Worm (Caenorhabditis elegans): ENCODE data around the gene C16A11.3.

Gene C16A11.3

DNA sequence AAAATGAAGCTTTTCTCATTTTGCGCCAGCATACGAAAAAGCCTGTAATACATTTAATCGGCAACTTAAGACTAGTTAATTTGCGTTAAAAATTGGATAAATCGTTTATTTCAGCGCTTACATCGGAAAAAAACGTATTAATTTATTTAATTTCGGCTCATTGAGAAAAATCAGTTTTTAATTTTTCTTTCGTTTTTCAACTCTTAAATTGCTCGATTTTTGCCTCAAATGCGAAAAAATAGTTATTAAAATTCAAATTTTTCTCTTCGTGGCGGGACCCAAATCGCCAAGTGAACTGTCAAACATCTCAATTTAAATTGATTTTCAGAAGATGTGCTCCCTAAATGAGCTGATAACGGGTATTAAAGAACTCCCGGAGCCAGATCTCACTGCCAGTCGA lies 6.4 kb upstream of the C16A11.3 start, which contains the start of gene C16A11.5:
TSS of gene C16A11.5 (plus strand) at position 323 of the 400 bp plus-strand sequence.
- TF ChIP-seq zag-1 (tag; optimal IDR thresholded peaks at IDR 0.05) (no peak), elt-2 (tag; optimal IDR thresholded peaks at IDR 0.05) (no peak), lin-15B (tag; optimal IDR thresholded peaks at IDR 0.05) (no peak), fkh-10 (GFP tag; optimal IDR thresholded peaks at IDR 0.05) (no peak), ceh-16 (tag; optimal IDR thresholded peaks at IDR 0.05) (no peak), daf-12 (tag; optimal IDR thresholded peaks at IDR 0.05) (no peak), nfya-1 (tag; optimal IDR thresholded peaks at IDR 0.05; ENCODE audit: insufficient read depth) (no peak), nhr-43 (tag; optimal IDR thresholded peaks at IDR 0.05; ENCODE audit: poor library complexity, severe bottlenecking) (no peak), jun-1 (tag; optimal IDR thresholded peaks at IDR 0.05) (no peak), egl-5 (tag; optimal IDR thresholded peaks at IDR 0.05) (no peak), ZK546.5 (tag; optimal IDR thresholded peaks at IDR 0.05) (no peak), ztf-11 (tag; optimal IDR thresholded peaks at IDR 0.05) (no peak), elt-1 (tag; optimal IDR thresholded peaks at IDR 0.05) (no peak), nhr-77 (tag; optimal IDR thresholded peaks at IDR 0.05) (no peak), nhr-28 (tag; optimal IDR thresholded peaks at IDR 0.05) (no peak), sea-2 (GFP tag; optimal IDR thresholded peaks at IDR 0.05) (no peak), lin-39 (tag; optimal IDR thresholded peaks at IDR 0.05) (no peak), aly-2 (tag; optimal IDR thresholded peaks at IDR 0.05) (no peak), elt-3 (tag; optimal IDR thresholded peaks at IDR 0.05) (no peak)

DNA sequence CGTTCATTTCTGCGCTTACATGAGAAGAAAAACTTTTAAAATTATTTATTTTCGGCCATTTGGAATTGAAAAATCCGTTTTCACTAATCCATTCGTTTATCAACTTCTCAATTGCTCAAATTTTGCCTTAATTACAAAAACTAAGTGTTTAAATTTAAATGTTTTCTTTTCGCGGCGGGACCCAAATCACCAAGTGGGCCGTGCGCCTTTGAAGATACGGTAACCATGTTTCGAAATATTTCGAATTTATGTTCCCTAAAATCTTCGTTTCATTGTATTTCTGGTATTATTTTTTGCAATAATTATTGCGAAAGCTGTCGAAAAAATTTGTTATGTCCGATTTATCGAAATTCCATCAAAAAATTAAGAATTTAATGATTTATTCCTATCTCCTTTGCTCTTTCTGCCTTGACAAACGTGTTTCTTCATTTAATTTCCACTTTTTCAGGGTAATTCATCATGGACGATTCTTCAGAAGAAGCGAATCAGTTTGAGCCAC lies 2.7 kb upstream of the C16A11.3 start, which contains the start of gene C16A11.4:
TSS of gene C16A11.4 (plus strand) at position 449 of the 499 bp plus-strand sequence.
- no peak for TF ChIP-seq nhr-23 (tag; optimal IDR thresholded peaks at IDR 0.05)
- no peak for TF ChIP-seq tbx-2 (tag; optimal IDR thresholded peaks at IDR 0.05)
- no peak for TF ChIP-seq nhr-12 (tag; optimal IDR thresholded peaks at IDR 0.05)

DNA sequence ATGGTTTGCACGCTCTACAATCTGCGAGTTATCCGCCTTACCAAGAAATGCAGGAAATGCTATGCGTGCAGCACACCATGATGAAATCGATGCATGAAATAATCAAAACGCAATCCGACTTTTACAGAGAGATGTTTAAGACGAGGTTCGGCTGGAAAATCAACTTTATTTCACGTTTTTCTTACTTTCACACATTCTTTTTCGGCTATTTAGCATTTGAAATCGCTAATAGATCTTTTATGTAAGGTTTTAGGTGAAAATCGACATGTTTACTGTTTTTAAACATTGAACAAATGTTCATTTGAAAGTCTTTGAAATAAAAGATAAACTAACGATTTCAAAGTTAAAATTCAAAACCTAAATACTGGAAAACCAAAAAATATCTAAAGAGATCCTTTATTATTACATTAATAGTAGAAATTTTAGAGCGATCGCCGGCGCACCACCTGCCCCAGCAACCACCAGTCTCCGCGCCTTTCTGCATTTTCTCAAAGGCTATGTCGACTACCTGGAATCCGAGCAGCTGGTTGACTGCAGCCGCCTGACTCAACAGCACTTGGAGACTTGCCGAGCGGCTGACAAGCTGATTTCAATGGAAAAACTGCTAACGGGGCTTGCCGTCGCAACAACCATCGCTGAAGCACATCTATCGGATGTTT lies 1.1 kb upstream of the C16A11.3 start:
- TF ChIP-seq snpc-4 (tag; optimal IDR thresholded peaks at IDR 0.05), result no peak
- TF ChIP-seq ztf-4 (tag; optimal IDR thresholded peaks at IDR 0.05), result no peak
- TF ChIP-seq ceh-82 (tag; optimal IDR thresholded peaks at IDR 0.05), result no peak

DNA sequence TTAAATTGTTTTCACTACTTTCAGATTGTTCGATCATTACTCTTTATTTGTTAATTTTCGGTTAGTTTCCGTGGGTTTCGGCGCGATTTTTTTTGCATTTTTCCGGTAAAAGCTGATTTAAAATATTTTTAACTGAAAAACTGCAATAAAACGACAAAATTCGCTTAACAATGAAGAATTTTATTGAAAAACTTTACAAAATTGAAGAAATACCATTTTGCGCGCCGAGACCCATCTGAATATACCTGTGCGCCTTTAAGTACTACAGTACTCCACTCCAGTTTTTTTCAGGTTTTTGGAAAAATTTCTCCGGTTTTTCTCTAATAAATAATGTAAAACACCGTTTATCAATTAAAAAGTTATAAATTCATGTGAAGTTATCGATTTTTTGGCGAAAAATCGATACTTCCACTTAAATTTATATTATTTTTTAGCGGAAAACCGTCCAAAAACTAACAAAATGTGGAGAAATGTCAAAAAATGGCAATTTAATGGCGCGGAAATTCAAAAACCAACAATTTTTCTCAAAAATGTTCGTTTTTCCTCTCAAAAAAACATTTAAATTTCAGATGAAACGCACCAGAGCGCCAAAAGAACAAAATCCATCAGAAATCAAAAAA lies 1.6 kb downstream of the C16A11.3 start, which contains the start of gene C16A11.10:
TSS of gene C16A11.10 (plus strand) at position 570 of the 620 bp plus-strand sequence.
- TF ChIP-seq lsy-12 (tag; optimal IDR thresholded peaks at IDR 0.05) (no peak), zag-1 (tag; optimal IDR thresholded peaks at IDR 0.05) (no peak), ZK546.5 (tag; optimal IDR thresholded peaks at IDR 0.05) (no peak), nhr-76 (tag; optimal IDR thresholded peaks at IDR 0.05) (no peak), daf-12 (tag; optimal IDR thresholded peaks at IDR 0.05) (no peak), fos-1 (tag; optimal IDR thresholded peaks at IDR 0.05) (no peak), nhr-237 (tag; optimal IDR thresholded peaks at IDR 0.05) (no peak), nhr-25 (tag; optimal IDR thresholded peaks at IDR 0.05) (no peak), nhr-12 (tag; optimal IDR thresholded peaks at IDR 0.05) (no peak), ztf-4 (tag; optimal IDR thresholded peaks at IDR 0.05) (no peak), lin-15B (tag; optimal IDR thresholded peaks at IDR 0.05) (no peak), pha-4 (tag; optimal IDR thresholded peaks at IDR 0.05) (no peak), elt-1 (tag; optimal IDR thresholded peaks at IDR 0.05) (no peak), unc-62 (GFP tag; optimal IDR thresholded peaks at IDR 0.05) (no peak), nhr-67 (tag; optimal IDR thresholded peaks at IDR 0.05) (no peak), nfya-1 (tag; optimal IDR thresholded peaks at IDR 0.05; ENCODE audit: insufficient read depth) (no peak), egl-5 (tag; optimal IDR thresholded peaks at IDR 0.05) (no peak), fkh-2 (tag; optimal IDR thresholded peaks at IDR 0.05) (no peak), egl-27 (tag; optimal IDR thresholded peaks at IDR 0.05) (no peak)
